Fruit fly (Drosophila melanogaster): Measurements from ENCODE around the gene Acbp5.

dm6 chr3L:8824403-8825029 lies 36.2 kb upstream of the Acbp5 start:
- TF ChIP-seq scrt (GFP tag; optimal IDR thresholded peaks at IDR 0.05) (no peak), CG9817 (tag; optimal IDR thresholded peaks at IDR 0.05) (no peak), Bteb2 (GFP tag; optimal IDR thresholded peaks at IDR 0.05) (no peak), CG12236 (GFP tag; optimal IDR thresholded peaks at IDR 0.05) (no peak), CG13775 (GFP tag; optimal IDR thresholded peaks at IDR 0.05) (no peak)

Measured in whole organism, embryonic.